Worm (Caenorhabditis elegans) whole organism, mixed stage, embryonic: ENCODE measurements around the gene K09B3.1.

Experiments
- mls-2 ChIP-seq: sonication (generic microtip); optimal IDR thresholded peaks from 2 replicates; lab custom pipeline; 2016; ENCODE audit warnings: mild to moderate bottlenecking, missing genetic modification characterization, moderate library complexity, missing compliant biosample characterization
- nhr-28 ChIP-seq: fragments of 150-350 bp; optimal IDR thresholded peaks from 2 replicates; lab custom pipeline; 2014; ENCODE audit warnings: missing biosample characterization, missing genetic modification characterization
- nhr-76 ChIP-seq: sonication (generic microtip); optimal IDR thresholded peaks from 2 replicates; lab custom pipeline; 2017; ENCODE audit warnings: missing biosample characterization, missing genetic modification characterization

DNA sequence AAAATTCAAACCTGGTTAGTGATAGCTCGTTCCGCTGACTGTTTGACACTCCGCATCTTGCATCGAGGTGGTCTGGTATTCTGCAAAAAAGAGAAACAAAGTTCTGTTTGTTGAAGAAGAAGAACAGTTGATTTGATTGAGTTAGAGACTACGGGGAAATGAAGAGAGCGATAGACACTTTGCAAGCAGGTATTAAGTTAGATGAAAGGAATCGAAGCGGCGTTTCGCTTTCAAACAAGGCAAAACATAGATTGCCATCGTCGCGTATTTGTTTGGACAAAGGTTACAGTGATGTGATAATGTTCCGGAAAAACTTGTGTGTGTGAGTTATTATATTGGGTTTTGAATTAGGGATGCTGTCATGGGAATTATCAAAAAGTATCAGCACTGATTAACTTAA lies 22.7 kb downstream of the K09B3.1 start:
- TF ChIP-seq mls-2 (tag; lab: Kevin White, UChicago) (no peak), nhr-28 (no peak), nhr-76 (tag; lab: Kevin White, UChicago) (no peak)
